Worm (Caenorhabditis elegans) whole organism, midembryonic: ENCODE data around the gene F46H5.3.

Experiments
- T22C8.4 ChIP-seq: fragments of 200-800 bp; sonication (Bioruptor generic); IDR thresholded peaks from 2 replicates; pipeline ENCODE4 v1.3.6; 2022; ENCODE audit warnings: missing genetic modification characterization, missing compliant biosample characterization
- cog-1 ChIP-seq: sonication (generic microtip); optimal IDR thresholded peaks from 2 replicates; lab custom pipeline; 2016; ENCODE audit warnings: missing genetic modification characterization, missing compliant biosample characterization
- flt-1 ChIP-seq: fragments of 200-800 bp; sonication (Bioruptor generic); IDR thresholded peaks from 2 replicates; pipeline ENCODE4 v1.3.6; 2022; ENCODE audit warnings: missing genetic modification characterization, missing compliant biosample characterization
- med-1 ChIP-seq: sonication (generic microtip); optimal IDR thresholded peaks from 2 replicates; lab custom pipeline; 2017; ENCODE audit warnings: missing genetic modification characterization, mild to moderate bottlenecking, missing compliant biosample characterization, antibody characterized with exemption, missing genetic modification reagents; ENCODE audit not compliant: insufficient read depth
- ref-1 ChIP-seq: fragments of 200-800 bp; sonication (Bioruptor generic); conservative IDR thresholded peaks from 2 replicates; pipeline ENCODE4 v1.3.6; 2022; ENCODE audit warnings: missing genetic modification reagents, missing genetic modification characterization, missing compliant biosample characterization
- ztf-23 ChIP-seq: fragments of 200-800 bp; sonication (Bioruptor generic); IDR thresholded peaks from 2 replicates; pipeline ENCODE4 v1.3.6; 2022; ENCODE audit warnings: missing genetic modification reagents, missing genetic modification characterization, missing compliant biosample characterization
- ztf-29 ChIP-seq: fragments of 200-800 bp; sonication (Bioruptor generic); IDR thresholded peaks from 2 replicates; pipeline ENCODE4 v1.3.6; 2022; ENCODE audit warnings: missing genetic modification reagents, missing genetic modification characterization, missing compliant biosample characterization

DNA sequence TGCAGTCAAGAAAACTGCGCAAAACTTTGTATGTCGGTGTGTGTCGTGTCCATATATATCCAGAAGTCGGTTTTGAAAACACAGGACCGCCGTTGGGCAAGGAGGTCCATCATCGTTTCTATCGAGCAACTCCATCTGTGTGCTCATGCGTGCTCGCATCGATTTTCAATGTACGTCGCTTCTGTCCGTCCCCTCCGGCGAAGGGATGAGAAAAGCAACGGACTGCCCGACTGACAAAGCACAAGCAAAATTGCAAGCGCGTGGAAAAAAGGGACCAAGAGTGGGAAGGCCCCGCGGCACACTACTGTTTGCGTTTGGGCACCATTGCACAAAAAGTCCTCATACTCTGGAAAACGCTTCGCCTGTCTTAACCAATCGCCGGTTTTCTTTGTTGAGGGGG, 16.1 kb downstream of the F46H5.3 start:
- TF ChIP-seq T22C8.4 = 0 out of 2 replicates have a peak, but pooled peaks have one; percentile 11
- no peak for TF ChIP-seq ref-1
- no peak for TF ChIP-seq ztf-29 (GFP tag; lab: Robert Waterston, UW)
- no peak for TF ChIP-seq ztf-23 (GFP tag; lab: Robert Waterston, UW)
- no peak for TF ChIP-seq cog-1 (tag; lab: Kevin White, UChicago)
- no peak for TF ChIP-seq flt-1
- TF ChIP-seq med-1 (GFP tag; lab: Kevin White, UChicago) = no peak
